Worm (Caenorhabditis elegans): ENCODE results near the gene dmd-7.
A peak's percentile ranks its signal among the peaks of the same experiment; 100 is the strongest.

dmd-7 gene

DNA sequence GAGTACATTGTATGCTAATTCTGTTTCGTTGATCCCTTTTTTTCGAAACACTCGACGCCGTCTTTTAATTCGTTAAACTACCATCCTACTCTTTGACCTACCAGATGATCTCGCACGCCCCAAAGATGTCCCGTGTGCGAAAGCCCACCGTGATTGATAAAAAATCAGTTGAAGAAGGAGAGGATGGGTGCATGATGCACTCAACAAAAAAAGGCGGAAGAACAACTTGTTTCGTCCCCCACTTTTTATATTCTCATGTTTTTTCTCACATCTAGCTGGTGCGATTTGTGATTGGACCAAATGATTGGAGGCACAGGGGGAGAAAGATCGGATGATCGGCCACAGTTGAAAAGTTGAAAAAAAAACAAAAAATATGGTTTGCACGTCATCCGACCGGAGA is 8.4 kb upstream of the dmd-7 start (continued):
- TF ChIP-seq daf-16 (GFP tag; optimal IDR thresholded peaks at IDR 0.05) = no peak
- TF ChIP-seq daf-16 (tag; optimal IDR thresholded peaks at IDR 0.05) = peak; percentile 2
- TF ChIP-seq ceh-82 (tag; optimal IDR thresholded peaks at IDR 0.05) = no peak
- no peak for TF ChIP-seq attf-4 (tag; optimal IDR thresholded peaks at IDR 0.05)
- TF ChIP-seq dmd-6 (GFP tag; IDR thresholded peaks at IDR 0.05) = peak; percentile 86
- TF ChIP-seq hlh-11 (tag; optimal IDR thresholded peaks at IDR 0.05) = peak; percentile 83
- TF ChIP-seq T26A8.4 (GFP tag; IDR thresholded peaks at IDR 0.05) = no peak
- TF ChIP-seq nhr-28 (tag; optimal IDR thresholded peaks at IDR 0.05) = peak; percentile 48
- no peak for TF ChIP-seq ZK546.5 (tag; optimal IDR thresholded peaks at IDR 0.05)
- TF ChIP-seq nhr-42 (GFP tag; IDR thresholded peaks at IDR 0.05) = no peak
- TF ChIP-seq tag-97 (GFP tag; IDR thresholded peaks at IDR 0.05) = no peak
- no peak for TF ChIP-seq ctbp-1 (GFP tag; IDR thresholded peaks at IDR 0.05)
- TF ChIP-seq hif-1 (tag; optimal IDR thresholded peaks at IDR 0.05) = peak in 1 of 2 experiments; percentile 37

DNA sequence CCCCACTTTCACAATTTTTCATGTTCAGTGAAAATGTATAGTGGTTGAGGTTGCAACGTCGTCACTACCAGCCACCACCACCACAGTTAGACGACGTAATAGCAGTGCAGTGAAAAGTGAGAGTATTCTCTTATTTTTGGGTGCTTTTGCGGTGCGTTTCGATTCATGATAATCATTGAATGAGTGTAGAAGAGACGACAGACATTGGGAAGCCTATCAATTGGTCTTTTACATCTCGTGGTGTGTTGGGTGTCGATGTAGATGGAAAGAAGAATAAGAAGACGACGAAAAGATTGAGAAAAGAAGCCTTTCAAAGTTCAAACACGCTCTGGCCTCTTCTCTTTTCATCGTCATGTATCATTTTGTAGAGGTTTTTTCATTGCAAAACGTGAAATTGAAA is 6.9 kb upstream of the dmd-7 start:
- TF ChIP-seq gei-8 (GFP tag; optimal IDR thresholded peaks at IDR 0.05) (peak; percentile 4), pqm-1 (tag; optimal IDR thresholded peaks at IDR 0.05) (no peak), nhr-237 (tag; optimal IDR thresholded peaks at IDR 0.05) (no peak), mxl-3 (GFP tag; optimal IDR thresholded peaks at IDR 0.05) (peak; percentile 37), egl-43 (GFP tag; IDR thresholded peaks at IDR 0.05) (no peak), F37D6.2 (tag; optimal IDR thresholded peaks at IDR 0.05) (no peak), cey-2 (tag; optimal IDR thresholded peaks at IDR 0.05; ENCODE audit: borderline replicate concordance, insufficient read depth) (peak; percentile 0), php-3 (GFP tag; IDR thresholded peaks at IDR 0.05) (no peak), hmg-1.1 (GFP tag; IDR thresholded peaks at IDR 0.05) (0 out of 2 replicates have a peak, but pooled peaks have one; percentile 40), aly-2 (tag; optimal IDR thresholded peaks at IDR 0.05) (no peak), mdl-1 (tag; optimal IDR thresholded peaks at IDR 0.05) (peak; percentile 62 to 86), fkh-10 (GFP tag; optimal IDR thresholded peaks at IDR 0.05) (no peak), nhr-76 (tag; optimal IDR thresholded peaks at IDR 0.05) (no peak), lsy-2 (tag; optimal IDR thresholded peaks at IDR 0.05) (peak in 1 of 2 experiments; percentile 59), lin-1 (GFP tag; IDR thresholded peaks at IDR 0.05) (no peak), hlh-30 (tag; optimal IDR thresholded peaks at IDR 0.05; ENCODE audit: insufficient read depth) (peak; percentile 69), mes-2 (tag; optimal IDR thresholded peaks at IDR 0.05; ENCODE audit: poor library complexity, severe bottlenecking) (peak; percentile 15), F49E8.2 (tag; optimal IDR thresholded peaks at IDR 0.05; ENCODE audit: borderline replicate concordance) (no peak), mdt-29 (GFP tag; IDR thresholded peaks at IDR 0.05) (no peak; the same call in 1 of the 2 replicates), nhr-111 (GFP tag; optimal IDR thresholded peaks at IDR 0.05) (no peak), sdz-12 (GFP tag; optimal IDR thresholded peaks at IDR 0.05) (no peak), nhr-102 (tag; optimal IDR thresholded peaks at IDR 0.05) (no peak), ceh-32 (tag; optimal IDR thresholded peaks at IDR 0.05; ENCODE audit: poor library complexity) (no peak), nhr-10 (tag; optimal IDR thresholded peaks at IDR 0.05) (peak; percentile 54), R02D3.7 (tag; optimal IDR thresholded peaks at IDR 0.05) (no peak), nhr-48 (tag; optimal IDR thresholded peaks at IDR 0.05) (peak; percentile 98), daf-8 (GFP tag; IDR thresholded peaks at IDR 0.05) (no peak), nhr-25 (tag; optimal IDR thresholded peaks at IDR 0.05; ENCODE audit: borderline replicate concordance, insufficient read depth) (no peak), lin-39 (tag; optimal IDR thresholded peaks at IDR 0.05) (no peak), daf-19 (GFP tag; conservative IDR thresholded peaks at IDR 0.05) (no peak), daf-16 (GFP tag; optimal IDR thresholded peaks at IDR 0.05) (no peak), daf-16 (tag; optimal IDR thresholded peaks at IDR 0.05) (peak; percentile 3), zip-11 (GFP tag; IDR thresholded peaks at IDR 0.05) (no peak), hlh-11 (tag; optimal IDR thresholded peaks at IDR 0.05) (peak; percentile 83), lin-13 (GFP tag; optimal IDR thresholded peaks at IDR 0.05) (no peak), nhr-77 (tag; optimal IDR thresholded peaks at IDR 0.05) (peak; percentile 59), lin-15B (tag; optimal IDR thresholded peaks at IDR 0.05) (no peak), Y5F2A.4 (GFP tag; optimal IDR thresholded peaks at IDR 0.05) (no peak), aha-1 (tag) (peak; percentile 99), dmd-6 (GFP tag; IDR thresholded peaks at IDR 0.05) (peak; percentile 95), nhr-28 (tag; optimal IDR thresholded peaks at IDR 0.05) (peak; percentile 82)
